Worm (Caenorhabditis elegans) whole organism, L2 larva: ENCODE results near the gene tre-5.

ENCODE experiments used
- dmd-4 ChIP-seq: sonication (generic microtip); optimal IDR thresholded peaks from 2 replicates; lab custom pipeline; 2017; ENCODE audit warnings: missing biosample characterization, missing genetic modification characterization
- lsy-2 ChIP-seq, 2 experiments: fragments of 150-350 bp in 1 of 2; sonication (generic microtip) in 1 of 2; optimal IDR thresholded peaks; 2 replicates each; lab custom pipeline; 2014 to 2017; ENCODE audit warnings: missing biosample characterization in 2 of 2, missing genetic modification characterization in 2 of 2
- mdl-1 ChIP-seq, 2 experiments: fragments of 150-350 bp in 1 of 2; sonication (generic microtip) in 1 of 2; optimal IDR thresholded peaks; 2 replicates each; lab custom pipeline; 2017; ENCODE audit warnings: missing biosample characterization in 2 of 2, missing genetic modification characterization in 2 of 2
- nhr-237 ChIP-seq: fragments of 150-350 bp; optimal IDR thresholded peaks from 2 replicates; lab custom pipeline; 2014; ENCODE audit warnings: missing biosample characterization, missing genetic modification characterization
- skn-1 ChIP-seq: sonication (generic microtip); optimal IDR thresholded peaks from 2 replicates; lab custom pipeline; 2017; ENCODE audit warnings: missing biosample characterization, missing genetic modification characterization

DNA sequence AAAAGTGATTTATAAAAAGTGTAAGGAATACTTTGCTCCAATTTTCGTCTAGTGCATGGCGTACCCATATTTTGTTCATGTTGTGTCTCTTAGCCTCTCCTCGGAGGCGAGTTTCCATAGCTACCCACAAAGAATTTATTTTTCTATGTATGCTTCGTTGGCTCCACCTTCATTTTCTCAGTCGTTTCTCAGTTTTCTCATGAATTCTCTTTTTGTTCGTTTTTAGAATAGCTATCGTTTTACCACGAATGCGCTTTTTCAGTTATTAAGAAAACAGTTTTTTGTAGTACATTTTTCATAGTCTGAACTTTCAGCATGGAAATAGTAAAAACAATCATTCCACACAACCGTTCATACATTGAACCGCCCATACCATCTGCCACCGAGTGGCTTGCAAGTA lies 48.8 kb downstream of the tre-5 start, which contains the start of gene osta-1:
- TF ChIP-seq nhr-237 (tag; lab: Kevin White, UChicago) (no peak), mdl-1 (tag; optimal IDR thresholded peaks at IDR 0.05; lab: Kevin White, UChicago) (no peak), dmd-4 (tag; lab: Kevin White, UChicago) (no peak), skn-1 (tag; lab: Kevin White, UChicago) (no peak), lsy-2 (tag; optimal IDR thresholded peaks at IDR 0.05; lab: Kevin White, UChicago) (no peak)
